Worm (Caenorhabditis elegans) whole organism, mixed stage, embryonic: ENCODE data around the gene ttll-5.

Source experiments
- ces-1 ChIP-seq: fragments of 150-350 bp; optimal IDR thresholded peaks from 2 replicates; lab custom pipeline; 2014; ENCODE audit warnings: missing biosample characterization, missing genetic modification reagents, missing genetic modification characterization
- cnd-1 ChIP-seq: fragments of 200-800 bp; sonication (Bioruptor generic); optimal IDR thresholded peaks from 2 replicates; lab custom pipeline; 2018; ENCODE audit warnings: mild to moderate bottlenecking, missing genetic modification characterization, missing compliant biosample characterization
- drap-1 ChIP-seq: fragments of 200-800 bp; sonication (Bioruptor generic); optimal IDR thresholded peaks from 3 replicates; lab custom pipeline; 2018; ENCODE audit warnings: mild to moderate bottlenecking, missing genetic modification characterization, missing compliant biosample characterization
- elt-1 ChIP-seq: sonication (generic microtip); optimal IDR thresholded peaks from 2 replicates; lab custom pipeline; 2017; ENCODE audit warnings: missing genetic modification characterization, mild to moderate bottlenecking, missing compliant biosample characterization, antibody characterized with exemption, moderate library complexity, borderline replicate concordance; ENCODE audit not compliant: insufficient read depth
- elt-3 ChIP-seq: fragments of 150-350 bp; optimal IDR thresholded peaks from 2 replicates; lab custom pipeline; 2014; ENCODE audit warnings: missing biosample characterization, missing genetic modification characterization
- lsy-2 ChIP-seq: fragments of 150-350 bp; optimal IDR thresholded peaks from 2 replicates; lab custom pipeline; 2014; ENCODE audit warnings: missing biosample characterization, missing genetic modification characterization
- mab-5 ChIP-seq: fragments of 150-350 bp; optimal IDR thresholded peaks from 2 replicates; lab custom pipeline; 2014; ENCODE audit warnings: missing biosample characterization, missing genetic modification characterization
- nhr-237 ChIP-seq: fragments of 150-350 bp; optimal IDR thresholded peaks from 2 replicates; lab custom pipeline; 2014; ENCODE audit warnings: missing biosample characterization, missing genetic modification characterization
- nhr-28 ChIP-seq: fragments of 150-350 bp; optimal IDR thresholded peaks from 2 replicates; lab custom pipeline; 2014; ENCODE audit warnings: missing biosample characterization, missing genetic modification characterization
- sptf-1 ChIP-seq: sonication (generic microtip); optimal IDR thresholded peaks from 2 replicates; lab custom pipeline; 2017; ENCODE audit warnings: mild to moderate bottlenecking, missing genetic modification characterization, moderate library complexity, missing compliant biosample characterization
- unc-62 ChIP-seq: fragments of 150-350 bp; optimal IDR thresholded peaks from 2 replicates; lab custom pipeline; 2014; ENCODE audit warnings: missing biosample characterization, missing genetic modification reagents, missing genetic modification characterization

DNA sequence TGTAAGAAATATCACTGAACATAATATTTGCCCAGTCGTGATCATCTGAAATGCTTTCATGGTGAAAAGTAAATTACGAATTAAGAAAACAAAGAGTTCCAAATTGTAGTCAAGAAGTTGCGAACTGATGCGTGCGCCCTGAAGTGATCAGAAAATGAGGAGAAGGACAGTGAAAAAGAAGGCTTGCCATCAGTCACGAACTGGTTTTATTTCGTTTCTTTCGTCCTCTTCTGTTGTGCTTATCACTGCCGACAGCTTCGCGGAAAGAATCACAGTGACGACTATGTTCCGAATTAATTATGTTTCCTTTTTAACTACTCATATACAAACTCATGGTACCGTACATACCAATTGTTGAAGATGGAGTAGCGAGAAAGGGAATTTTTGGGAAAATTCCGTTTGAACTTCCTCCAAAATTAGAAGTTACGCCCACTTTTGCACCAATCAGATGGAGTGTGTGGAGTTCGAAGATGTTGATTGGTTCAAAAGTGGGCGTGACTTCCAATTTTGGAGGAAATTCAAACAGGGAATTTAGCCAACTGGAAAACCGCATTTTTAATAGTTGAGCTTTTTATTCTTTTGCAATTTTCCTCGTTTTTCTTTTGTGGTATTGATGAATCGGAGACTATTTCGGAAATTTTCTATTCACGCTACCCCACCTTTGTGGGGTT is 5.6 kb upstream of the ttll-5 start, which contains the start of gene C55A6.12:
- TF ChIP-seq lsy-2 (tag; lab: Kevin White, UChicago) (no peak), ces-1 (GFP tag; lab: Kevin White, UChicago) (no peak), unc-62 (GFP tag; lab: Kevin White, UChicago) (no peak), elt-1 (no peak), mab-5 (tag; lab: Kevin White, UChicago) (no peak), drap-1 (no peak), cnd-1 (tag; lab: Kevin White, UChicago) (no peak), nhr-28 (tag; lab: Kevin White, UChicago) (no peak), sptf-1 (tag; lab: Kevin White, UChicago) (no peak), nhr-237 (tag; lab: Kevin White, UChicago) (no peak), elt-3 (tag; lab: Kevin White, UChicago) (no peak)
